Fruit fly (Drosophila melanogaster): ENCODE measurements around the gene CG4461.

DNA sequence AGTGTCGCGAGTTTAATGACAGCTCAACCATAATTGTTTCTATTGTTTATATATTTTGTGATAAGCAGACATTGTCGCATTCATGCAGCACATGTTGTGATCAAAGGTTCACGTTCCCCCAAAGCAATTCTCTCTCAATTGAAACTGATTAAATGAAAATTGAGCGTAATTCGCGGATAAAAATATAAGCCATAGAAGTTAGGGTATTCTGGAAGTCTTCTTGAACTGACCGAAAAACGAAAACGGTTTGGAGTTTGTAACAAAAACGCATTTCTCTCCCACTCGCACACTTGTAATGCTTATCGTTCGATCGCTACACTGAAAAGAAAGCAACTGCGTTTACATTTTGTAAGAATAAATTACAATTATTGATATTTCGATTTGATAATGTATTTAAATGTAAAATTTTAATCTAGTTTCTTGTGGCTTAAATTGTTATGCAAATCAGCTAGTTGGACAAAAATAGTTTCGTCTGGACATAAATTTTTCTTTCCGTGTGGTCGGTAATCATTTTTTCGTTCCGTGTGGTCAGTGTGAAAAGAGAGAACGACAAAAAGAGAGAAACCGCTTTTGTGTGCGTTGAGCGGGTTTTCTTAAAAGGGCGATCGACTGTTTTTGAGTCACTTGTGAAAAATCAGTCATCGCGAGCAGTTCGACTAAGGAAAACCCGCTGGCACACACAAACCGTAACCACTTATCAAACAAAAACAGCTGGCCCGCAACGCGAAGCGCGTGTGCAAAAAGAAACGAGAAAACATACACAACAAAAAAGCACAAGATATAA is 47.6 kb downstream of the CG4461 start, which contains the start of gene aay:
- TF ChIP-seq pan (optimal IDR thresholded peaks at IDR 0.05) (no peak), usp (GFP tag; optimal IDR thresholded peaks at IDR 0.05) (no peak)

Measured in whole organism.